Worm (Caenorhabditis elegans) whole organism, early embryonic: Measurements from ENCODE around the gene F35A5.8.

Experiments used
- F13C5.2 ChIP-seq: sonication (generic microtip); optimal IDR thresholded peaks from 2 replicates; lab custom pipeline; 2017; ENCODE audit warnings: mild to moderate bottlenecking, missing genetic modification characterization, inconsistent platforms, missing compliant biosample characterization
- ama-1 ChIP-seq: fragments of 150-350 bp; optimal IDR thresholded peaks from 2 replicates; lab custom pipeline; 2014
- ets-7 ChIP-seq: sonication (generic microtip); optimal IDR thresholded peaks from 2 replicates; lab custom pipeline; 2016; ENCODE audit warnings: missing genotype, missing genetic modification characterization, missing compliant biosample characterization
- hmbx-1 ChIP-seq: sonication (generic microtip); optimal IDR thresholded peaks from 2 replicates; lab custom pipeline; 2016; ENCODE audit warnings: mild to moderate bottlenecking, missing genetic modification characterization, missing compliant biosample characterization

- TF ChIP-seq ama-1 (lab: Kevin White, UChicago) (no peak), hmbx-1 (tag; lab: Kevin White, UChicago) (no peak), ets-7 (tag; lab: Kevin White, UChicago) (no peak), F13C5.2 (tag; lab: Kevin White, UChicago) (no peak)
Observed at ce11 chrX:3814827-3815226, 11.6 kb upstream of the F35A5.8 start.
